Worm (Caenorhabditis elegans): ENCODE results near the gene Y45F10B.59.

ce11 chrIV:13626469-13626868 lies 24.1 kb downstream of the Y45F10B.59 start, which contains the start of gene sru-21:
- TF ChIP-seq sptf-2 (GFP tag; optimal IDR thresholded peaks at IDR 0.05) (no peak), ama-1 (optimal IDR thresholded peaks at IDR 0.05) (no peak), ama-1 (GFP tag; optimal IDR thresholded peaks at IDR 0.05) (no peak), lsl-1 (GFP tag; optimal IDR thresholded peaks at IDR 0.05) (no peak), ceh-91 (GFP tag; IDR thresholded peaks at IDR 0.05) (no peak), dox-1 (GFP tag; IDR thresholded peaks at IDR 0.05) (no peak), lin-35 (GFP tag; optimal IDR thresholded peaks at IDR 0.05) (no peak), die-1 (tag; optimal IDR thresholded peaks at IDR 0.05) (no peak), tbp1 (GFP tag; optimal IDR thresholded peaks at IDR 0.05) (no peak), chd-7 (tag; optimal IDR thresholded peaks at IDR 0.05) (no peak), hmg-20 (GFP tag; IDR thresholded peaks at IDR 0.05) (no peak)
